Fruit fly (Drosophila melanogaster) whole organism, embryonic: Measurements from ENCODE around the gene Kdm5.
A peak's percentile ranks its signal among the peaks of the same experiment; 100 is the strongest.

Experiments used
- Aef1 ChIP-seq: fragments of 200-800 bp; sonication (Bioruptor generic); IDR thresholded peaks from 3 replicates; pipeline ENCODE4 v1.3.6; 2022; ENCODE audit warnings: missing biosample characterization, missing genetic modification characterization
- CG10274 ChIP-seq: fragments of 200-800 bp; sonication (Bioruptor generic); optimal IDR thresholded peaks from 3 replicates; lab custom pipeline; 2017; ENCODE audit warnings: missing biosample characterization, mild to moderate bottlenecking, missing genetic modification characterization
- CG12391 ChIP-seq: fragments of 200-800 bp; sonication (Bioruptor generic); optimal IDR thresholded peaks from 3 replicates; lab custom pipeline; 2018; ENCODE audit warnings: missing biosample characterization, mild to moderate bottlenecking, missing genetic modification characterization, moderate library complexity
- CG16815 ChIP-seq: fragments of 200-800 bp; sonication (Bioruptor generic); optimal IDR thresholded peaks from 3 replicates; lab custom pipeline; 2017; ENCODE audit warnings: missing biosample characterization, mild to moderate bottlenecking, missing genetic modification characterization
- CG17186 ChIP-seq: fragments of 200-800 bp; sonication (Bioruptor generic); optimal IDR thresholded peaks from 3 replicates; lab custom pipeline; 2017; ENCODE audit warnings: missing biosample characterization, missing genetic modification reagents, missing genetic modification characterization
- CG18011 ChIP-seq: fragments of 200-800 bp; sonication (Bioruptor generic); optimal IDR thresholded peaks from 2 replicates; lab custom pipeline; 2017; ENCODE audit warnings: missing biosample characterization, missing genetic modification characterization, mild to moderate bottlenecking, moderate library complexity, missing genotype
- CG2712 ChIP-seq: fragments of 200-800 bp; optimal IDR thresholded peaks from 3 replicates; lab custom pipeline; 2019; ENCODE audit warnings: missing biosample characterization, mild to moderate bottlenecking, missing genetic modification characterization, moderate library complexity
- CG3163 ChIP-seq: fragments of 200-800 bp; sonication (Bioruptor generic); optimal IDR thresholded peaks from 3 replicates; lab custom pipeline; 2016; ENCODE audit warnings: missing biosample characterization, missing genetic modification characterization
- CG32767 ChIP-seq: fragments of 200-800 bp; sonication (Bioruptor generic); IDR thresholded peaks from 2 replicates; pipeline ENCODE4 v1.3.6; 2022; ENCODE audit warnings: missing biosample characterization, missing genetic modification characterization
- CG7357 ChIP-seq: fragments of 200-800 bp; sonication (Bioruptor generic); IDR thresholded peaks from 3 replicates; pipeline ENCODE4 v1.3.6; 2022; ENCODE audit warnings: missing biosample characterization, missing genetic modification characterization
- CG7745 ChIP-seq: fragments of 200-800 bp; sonication (Bioruptor generic); optimal IDR thresholded peaks from 2 replicates; lab custom pipeline; 2018; ENCODE audit warnings: missing biosample characterization, mild to moderate bottlenecking, missing genetic modification characterization, moderate library complexity
- CG8924 ChIP-seq: fragments of 200-800 bp; optimal IDR thresholded peaks from 3 replicates; lab custom pipeline; 2019; ENCODE audit warnings: missing biosample characterization, mild to moderate bottlenecking, missing genetic modification characterization, moderate library complexity
- CG9215 ChIP-seq: fragments of 200-800 bp; sonication (Bioruptor generic); IDR thresholded peaks from 2 replicates; pipeline ENCODE4 v1.3.6; 2022; ENCODE audit warnings: missing biosample characterization, missing genetic modification characterization
- CG9727 ChIP-seq: fragments of 200-800 bp; sonication (Bioruptor generic); optimal IDR thresholded peaks from 3 replicates; lab custom pipeline; 2017; ENCODE audit warnings: missing biosample characterization, mild to moderate bottlenecking, missing genetic modification characterization
- CrebB ChIP-seq: fragments of 200-800 bp; sonication (Bioruptor generic); optimal IDR thresholded peaks from 3 replicates; lab custom pipeline; 2018; ENCODE audit warnings: missing biosample characterization, mild to moderate bottlenecking, missing genetic modification characterization
- D19A ChIP-seq: fragments of 200-800 bp; optimal IDR thresholded peaks from 3 replicates; lab custom pipeline; 2019; ENCODE audit warnings: missing biosample characterization, mild to moderate bottlenecking, missing genetic modification characterization, moderate library complexity
- Dp ChIP-seq: fragments of 200-800 bp; sonication (Bioruptor generic); optimal IDR thresholded peaks from 2 replicates; lab custom pipeline; 2018; ENCODE audit warnings: missing biosample characterization, mild to moderate bottlenecking, missing genetic modification characterization, moderate library complexity
- Dref ChIP-seq: fragments of 200-800 bp; sonication (Bioruptor generic); IDR thresholded peaks from 2 replicates; pipeline ENCODE4 v1.3.6; 2022; ENCODE audit warnings: missing biosample characterization, missing genetic modification characterization
- Ets65A ChIP-seq: fragments of 200-800 bp; sonication (Bioruptor generic); peaks from one replicate; lab custom pipeline; 2016; ENCODE audit warnings: missing biosample characterization, missing genetic modification characterization
- Lim3 ChIP-seq: fragments of 200-800 bp; sonication (Bioruptor generic); IDR thresholded peaks from 2 replicates; pipeline ENCODE4 v1.3.6; 2022; ENCODE audit warnings: missing biosample characterization, missing genetic modification characterization
- Scr ChIP-seq: fragments of 200-800 bp; sonication (Bioruptor generic); IDR thresholded peaks from 2 replicates; pipeline ENCODE4 v1.3.6; 2022; ENCODE audit warnings: missing biosample characterization, missing genetic modification characterization; ENCODE audit not compliant: partially characterized antibody
- TFAM ChIP-seq: fragments of 200-800 bp; sonication (Bioruptor generic); optimal IDR thresholded peaks from 2 replicates; lab custom pipeline; 2017; ENCODE audit warnings: missing biosample characterization, missing genetic modification characterization, inconsistent platforms
- Xrp1 ChIP-seq: fragments of 200-800 bp; sonication (Bioruptor generic); IDR thresholded peaks from 2 replicates; pipeline ENCODE4 v1.3.6; 2022; ENCODE audit warnings: missing biosample characterization, missing genetic modification characterization
- abd-A ChIP-seq: fragments of 200-800 bp; sonication (Bioruptor generic); optimal IDR thresholded peaks from 3 replicates; lab custom pipeline; 2019; ENCODE audit warnings: missing biosample characterization, mild to moderate bottlenecking, missing genetic modification characterization, moderate library complexity
- al ChIP-seq: fragments of 200-800 bp; sonication (Bioruptor generic); IDR thresholded peaks from 2 replicates; pipeline ENCODE4 v1.3.6; 2022; ENCODE audit warnings: missing biosample characterization, missing genetic modification characterization
- ash1 ChIP-seq: fragments of 200-800 bp; sonication (Bioruptor generic); optimal IDR thresholded peaks from 2 replicates; lab custom pipeline; 2018; ENCODE audit warnings: missing biosample characterization, mild to moderate bottlenecking, missing genetic modification characterization
- bab2 ChIP-seq: fragments of 200-800 bp; sonication (Bioruptor generic); optimal IDR thresholded peaks from 2 replicates; lab custom pipeline; 2016; ENCODE audit warnings: missing biosample characterization, missing genetic modification characterization
- cato ChIP-seq: fragments of 200-800 bp; sonication (Bioruptor generic); optimal IDR thresholded peaks from 2 replicates; lab custom pipeline; 2016; ENCODE audit warnings: missing biosample characterization, missing genetic modification characterization, borderline replicate concordance
- crol ChIP-seq: fragments of 200-800 bp; sonication (Bioruptor generic); IDR thresholded peaks from 2 replicates; pipeline ENCODE4 v1.3.6; 2022; ENCODE audit warnings: missing biosample characterization, missing genetic modification characterization
- disco-r ChIP-seq: fragments of 200-800 bp; sonication (Bioruptor generic); optimal IDR thresholded peaks from 2 replicates; lab custom pipeline; 2016; ENCODE audit warnings: missing biosample characterization, missing genetic modification characterization
- dysf ChIP-seq: fragments of 200-800 bp; sonication (Bioruptor generic); IDR thresholded peaks from 3 replicates; pipeline ENCODE4 v1.3.6; 2022; ENCODE audit warnings: missing biosample characterization, missing genetic modification characterization
- emc ChIP-seq: fragments of 200-800 bp; sonication (Bioruptor generic); optimal IDR thresholded peaks from 2 replicates; lab custom pipeline; 2016; ENCODE audit warnings: missing biosample characterization, missing genetic modification characterization
- ewg ChIP-seq: fragments of 200-800 bp; sonication (Bioruptor generic); optimal IDR thresholded peaks from 3 replicates; lab custom pipeline; 2017; ENCODE audit warnings: mild to moderate bottlenecking, missing biosample characterization, missing genetic modification reagents, missing genetic modification characterization
- exex ChIP-seq: fragments of 200-800 bp; sonication (Bioruptor generic); optimal IDR thresholded peaks from 4 replicates; lab custom pipeline; 2018; ENCODE audit warnings: missing biosample characterization, mild to moderate bottlenecking, missing genetic modification characterization, moderate library complexity
- fd3F ChIP-seq: fragments of 200-800 bp; sonication (Bioruptor generic); optimal IDR thresholded peaks from 2 replicates; lab custom pipeline; 2018; ENCODE audit warnings: missing biosample characterization, mild to moderate bottlenecking, missing genetic modification characterization, moderate library complexity
- gro ChIP-seq: fragments of 200-800 bp; sonication (Bioruptor generic); optimal IDR thresholded peaks from 2 replicates; lab custom pipeline; 2016; ENCODE audit warnings: missing biosample characterization, missing genetic modification characterization
- gsb-n ChIP-seq: fragments of 200-800 bp; sonication (Bioruptor generic); optimal IDR thresholded peaks from 3 replicates; lab custom pipeline; 2018; ENCODE audit warnings: missing biosample characterization, mild to moderate bottlenecking, missing genetic modification characterization
- mirr ChIP-seq: fragments of 200-800 bp; sonication (Bioruptor generic); optimal IDR thresholded peaks from 3 replicates; lab custom pipeline; 2018; ENCODE audit warnings: missing biosample characterization, mild to moderate bottlenecking, missing genetic modification characterization
- nmo ChIP-seq: fragments of 200-800 bp; sonication (Bioruptor generic); optimal IDR thresholded peaks from 2 replicates; lab custom pipeline; 2018; ENCODE audit warnings: missing biosample characterization, mild to moderate bottlenecking, missing genetic modification characterization, moderate library complexity
- otp ChIP-seq: fragments of 200-800 bp; sonication (Bioruptor generic); IDR thresholded peaks from 3 replicates; pipeline ENCODE4, ENCODE4 v1.3.6; 2022; ENCODE audit warnings: missing biosample characterization, missing genetic modification characterization
- pfk ChIP-seq: fragments of 200-800 bp; sonication (Bioruptor generic); optimal IDR thresholded peaks from 2 replicates; lab custom pipeline; 2018; ENCODE audit warnings: missing biosample characterization, mild to moderate bottlenecking, missing genetic modification characterization, moderate library complexity
- pros ChIP-seq: fragments of 200-800 bp; sonication (Bioruptor generic); optimal IDR thresholded peaks from 3 replicates; lab custom pipeline; 2019; ENCODE audit warnings: missing biosample characterization, mild to moderate bottlenecking, missing genetic modification characterization, moderate library complexity
- row ChIP-seq: fragments of 200-800 bp; sonication (Bioruptor generic); IDR thresholded peaks from 3 replicates; pipeline ENCODE4 v1.3.6; 2022; ENCODE audit warnings: missing biosample characterization, missing genetic modification characterization
- sqz ChIP-seq: fragments of 200-800 bp; sonication (Bioruptor generic); optimal IDR thresholded peaks from 3 replicates; lab custom pipeline; 2018; ENCODE audit warnings: missing biosample characterization, mild to moderate bottlenecking, missing genetic modification characterization
- sr ChIP-seq: fragments of 200-800 bp; sonication (Bioruptor generic); IDR thresholded peaks from 3 replicates; pipeline ENCODE4 v1.3.6; 2022; ENCODE audit warnings: missing biosample characterization, missing genetic modification characterization
- tio ChIP-seq: fragments of 200-800 bp; sonication (Bioruptor generic); optimal IDR thresholded peaks from 2 replicates; lab custom pipeline; 2017; ENCODE audit warnings: missing biosample characterization, missing genetic modification characterization, inconsistent platforms
- vvl ChIP-seq: fragments of 200-800 bp; sonication (Bioruptor generic); IDR thresholded peaks from 2 replicates; pipeline ENCODE4 v1.3.6; 2022; ENCODE audit warnings: missing biosample characterization, missing genetic modification characterization
- wor ChIP-seq: fragments of 200-800 bp; sonication (Bioruptor generic); IDR thresholded peaks from 2 replicates; pipeline ENCODE4 v1.3.6; 2022; ENCODE audit warnings: missing biosample characterization, missing genetic modification characterization
- zen2 ChIP-seq: fragments of 200-800 bp; sonication (Bioruptor generic); IDR thresholded peaks from 3 replicates; pipeline ENCODE4 v1.3.6; 2022; ENCODE audit warnings: missing biosample characterization, missing genetic modification characterization; ENCODE audit not compliant: partially characterized antibody

Kdm5 gene

DNA sequence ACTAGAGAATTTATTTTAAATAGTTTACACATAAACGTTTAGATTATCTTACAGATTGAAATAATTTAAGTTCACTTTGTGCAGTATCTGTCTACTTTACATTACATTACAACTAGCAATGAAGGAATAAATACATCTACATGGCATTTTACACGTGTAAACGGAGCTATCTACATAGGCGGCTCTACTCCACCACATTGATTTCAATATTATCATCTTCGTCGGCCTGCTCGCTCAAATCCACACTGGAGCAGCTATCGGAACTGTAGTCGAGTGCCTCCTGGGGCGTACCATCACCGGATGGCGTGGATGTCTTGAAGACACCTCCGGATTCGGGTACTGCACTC, 13.7 kb upstream of the Kdm5 start (continued):
- TF ChIP-seq cato (no peak), Scr (GFP tag; lab: Robert Waterston, UW) (peak; percentile 37; the same call in 1 of the 2 replicates), ewg (GFP tag; lab: Kevin White, UChicago) (no peak), pros (no peak), al (GFP tag; lab: Robert Waterston, UW) (no peak), CrebB (tag; lab: Kevin White, UChicago) (no peak), gro (GFP tag; lab: Kevin White, UChicago) (no peak), ash1 (GFP tag; lab: Kevin White, UChicago) (no peak), CG7357 (no peak)

DNA sequence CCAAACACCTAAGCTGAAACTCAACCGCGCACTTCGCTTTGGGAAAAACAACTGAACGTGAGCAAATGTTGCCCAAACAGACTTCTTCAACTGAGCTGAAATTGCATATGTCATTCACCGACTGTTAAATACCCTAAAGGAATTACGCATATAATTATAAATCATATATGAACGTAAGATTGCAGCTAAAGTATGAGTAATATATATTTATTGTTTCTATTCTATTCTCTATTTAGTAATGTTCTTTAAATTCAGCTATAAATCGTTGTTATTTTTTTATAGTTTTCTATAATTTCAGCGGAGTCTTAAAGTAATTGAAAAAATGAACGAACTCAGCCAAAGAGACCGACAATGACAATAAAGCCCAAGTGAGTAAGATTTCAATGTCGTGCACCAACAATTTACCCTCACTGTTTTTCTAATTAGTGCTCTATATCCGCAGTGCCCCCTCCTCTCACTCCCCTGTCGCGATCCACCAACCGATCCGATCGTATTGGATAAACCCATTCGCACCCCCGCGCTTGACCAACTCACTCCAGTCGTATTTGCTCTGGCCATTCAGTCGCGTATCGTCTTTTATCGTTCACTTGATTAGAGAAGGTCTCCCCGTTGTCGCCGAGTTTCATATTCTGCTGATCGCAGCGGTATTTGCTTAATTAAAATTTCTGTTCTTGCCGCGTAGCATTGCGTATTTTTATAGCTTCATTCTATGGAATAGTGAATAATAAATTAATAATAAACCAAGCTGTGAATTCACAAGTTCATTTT, 13.2 kb upstream of the Kdm5 start, which contains the start of gene CG9098:
CG9098 (minus strand) TSS at position 36 of the 768 bp plus-strand sequence.
- TF ChIP-seq nmo (GFP tag; lab: Kevin White, UChicago) (no peak), D19A (peak; percentile 83), CG10274 (no peak), CG2712 (tag; lab: Kevin White, UChicago) (no peak), CG18011 (GFP tag; lab: Kevin White, UChicago) (no peak), gsb-n (tag; lab: Kevin White, UChicago) (no peak), Ets65A (peak; percentile 28), sr (no peak), Lim3 (GFP tag; lab: Robert Waterston, UW) (peak; percentile 61; the same call in 1 of the 2 replicates), vvl (GFP tag; lab: Robert Waterston, UW) (no peak), disco-r (no peak), abd-A (tag; lab: Kevin White, UChicago) (no peak), CG8924 (tag; lab: Kevin White, UChicago) (no peak), dysf (GFP tag; lab: Robert Waterston, UW) (no peak), sqz (no peak), CG7745 (no peak), otp (GFP tag; lab: Robert Waterston, UW) (peak; percentile 10; the same call in 1 of the 3 replicates), exex (tag; lab: Kevin White, UChicago) (peak; percentile 65), ewg (GFP tag; lab: Kevin White, UChicago) (no peak), pfk (GFP tag; lab: Kevin White, UChicago) (no peak), CG16815 (GFP tag; lab: Kevin White, UChicago) (no peak), CG9727 (GFP tag; lab: Kevin White, UChicago) (no peak), TFAM (GFP tag; lab: Kevin White, UChicago) (no peak), fd3F (GFP tag; lab: Kevin White, UChicago) (no peak), tio (GFP tag; lab: Kevin White, UChicago) (no peak), CG3163 (GFP tag; lab: Kevin White, UChicago) (no peak), row (GFP tag; lab: Robert Waterston, UW) (peak; percentile 44; the same call in 1 of the 3 replicates), zen2 (no peak), CG32767 (no peak), bab2 (GFP tag; lab: Kevin White, UChicago) (no peak), crol (GFP tag; lab: Robert Waterston, UW) (peak; percentile 75), CG12391 (tag; lab: Kevin White, UChicago) (no peak), CG17186 (GFP tag; lab: Kevin White, UChicago) (no peak), wor (no peak), emc (no peak), Aef1 (GFP tag; lab: Robert Waterston, UW) (no peak), CG9215 (GFP tag; lab: Robert Waterston, UW) (no peak), mirr (GFP tag; lab: Kevin White, UChicago) (peak; percentile 82), Dp (GFP tag; lab: Kevin White, UChicago) (no peak), Xrp1 (GFP tag; lab: Robert Waterston, UW) (no peak), Dref (GFP tag; lab: Robert Waterston, UW) (no peak)
